Comparison of ENCODE assay signal across 2 worm cellular contexts in genomic region chrIII:1659763-1660162, ce11.
TF ChIP-seq lines count a peak whose summit lies in the region.

Gene Y22D7AL.15 (minus strand): TSS chrIII:1659863.

TF ChIP-seq in whole organism, L4 larva, 104 proteins besides CTCF, POLR2A, EP300 and RAD21:
- TF ChIP-seq set-16 (GFP tag; IDR thresholded peaks at IDR 0.05; lab: Robert Waterston, UW): peak; percentile 17; the same call in 1 of the 2 replicates
- TF ChIP-seq mes-2 (tag; optimal IDR thresholded peaks at IDR 0.05; lab: Kevin White, UChicago; ENCODE audit: poor library complexity, severe bottlenecking): no peak
TF ChIP-seq in whole organism, L4 larva: peak in this region for 1.

TF ChIP-seq in whole organism, late embryonic, 69 proteins besides CTCF, POLR2A, EP300 and RAD21:
- TF ChIP-seq Y22D7AL.16 (tag; optimal IDR thresholded peaks at IDR 0.05; lab: Kevin White, UChicago) (peak; percentile 37), mec-3 (tag; optimal IDR thresholded peaks at IDR 0.05; lab: Kevin White, UChicago; ENCODE audit: borderline replicate concordance) (no peak)
